Fruit fly (Drosophila melanogaster) whole organism, embryonic: ENCODE measurements around the gene CG14720.
A peak's percentile ranks its signal among the peaks of the same experiment; 100 is the strongest.

Source experiments
- Abd-B ChIP-seq: fragments of 200-800 bp; sonication (Bioruptor generic); optimal IDR thresholded peaks from 2 replicates; lab custom pipeline; 2018; ENCODE audit warnings: missing biosample characterization, mild to moderate bottlenecking, missing genetic modification characterization, moderate library complexity
- Awh ChIP-seq: fragments of 200-800 bp; sonication (Bioruptor generic); IDR thresholded peaks from 2 replicates; pipeline ENCODE4, ENCODE4 v1.3.6; 2022; ENCODE audit warnings: missing biosample characterization, missing genetic modification characterization
- C15 ChIP-seq: fragments of 200-800 bp; sonication (Bioruptor generic); IDR thresholded peaks from 3 replicates; pipeline ENCODE4 v1.3.6; 2022; ENCODE audit warnings: missing biosample characterization, missing genetic modification characterization
- CG10267 ChIP-seq: fragments of 200-800 bp; sonication (Bioruptor generic); optimal IDR thresholded peaks from 2 replicates; lab custom pipeline; 2018; ENCODE audit warnings: missing biosample characterization, mild to moderate bottlenecking, missing genetic modification characterization, moderate library complexity
- CG11093 ChIP-seq: fragments of 200-800 bp; sonication (Bioruptor generic); IDR thresholded peaks from 3 replicates; pipeline ENCODE4 v1.3.6; 2022; ENCODE audit warnings: missing biosample characterization, missing genetic modification characterization
- CG11456 ChIP-seq: fragments of 200-800 bp; sonication (Bioruptor generic); IDR thresholded peaks from 3 replicates; pipeline ENCODE4 v1.3.6; 2022; ENCODE audit warnings: missing biosample characterization, missing genetic modification characterization
- CG11723 ChIP-seq: fragments of 200-800 bp; sonication (Bioruptor generic); optimal IDR thresholded peaks from 2 replicates; lab custom pipeline; 2017; ENCODE audit warnings: missing biosample characterization, mild to moderate bottlenecking, missing genetic modification characterization
- CG12155 ChIP-seq: fragments of 200-800 bp; sonication (Bioruptor generic); optimal IDR thresholded peaks from 3 replicates; lab custom pipeline; 2016; ENCODE audit warnings: missing biosample characterization, missing genetic modification characterization
- CG12744 ChIP-seq: fragments of 200-800 bp; sonication (Bioruptor generic); optimal IDR thresholded peaks from 2 replicates; lab custom pipeline; 2016; ENCODE audit warnings: missing biosample characterization, missing genetic modification characterization
- CG12942 ChIP-seq: fragments of 200-800 bp; sonication (Bioruptor generic); optimal IDR thresholded peaks from 3 replicates; lab custom pipeline; 2016; ENCODE audit warnings: missing biosample characterization, missing genetic modification characterization
- CG15269 ChIP-seq: fragments of 200-800 bp; sonication (Bioruptor generic); optimal IDR thresholded peaks from 2 replicates; lab custom pipeline; 2018; ENCODE audit warnings: missing biosample characterization, mild to moderate bottlenecking, missing genetic modification characterization, moderate library complexity
- CG1529 ChIP-seq: fragments of 200-800 bp; sonication (Bioruptor generic); optimal IDR thresholded peaks from 3 replicates; lab custom pipeline; 2018; ENCODE audit warnings: missing biosample characterization, missing genetic modification characterization
- CG16779 ChIP-seq: fragments of 200-800 bp; sonication (Bioruptor generic); IDR thresholded peaks from 2 replicates; pipeline ENCODE4 v1.3.6; 2022; ENCODE audit warnings: missing biosample characterization, missing genetic modification characterization
- CG17912 ChIP-seq: fragments of 200-800 bp; sonication (Bioruptor generic); optimal IDR thresholded peaks from 2 replicates; lab custom pipeline; 2018; ENCODE audit warnings: missing biosample characterization, mild to moderate bottlenecking, missing genetic modification characterization
- CG1832 ChIP-seq: fragments of 200-800 bp; sonication (Bioruptor generic); optimal IDR thresholded peaks from 2 replicates; lab custom pipeline; 2017; ENCODE audit warnings: missing biosample characterization, mild to moderate bottlenecking, missing genetic modification characterization, inconsistent platforms
- CG2116 ChIP-seq: fragments of 200-800 bp; sonication (Bioruptor generic); optimal IDR thresholded peaks from 3 replicates; lab custom pipeline; 2018; ENCODE audit warnings: missing biosample characterization, mild to moderate bottlenecking, missing genetic modification characterization
- CG31224 ChIP-seq: fragments of 200-800 bp; sonication (Bioruptor generic); IDR thresholded peaks from 2 replicates; pipeline ENCODE4 v1.3.6; 2022; ENCODE audit warnings: missing biosample characterization, missing genetic modification characterization
- CG3163 ChIP-seq: fragments of 200-800 bp; sonication (Bioruptor generic); optimal IDR thresholded peaks from 3 replicates; lab custom pipeline; 2016; ENCODE audit warnings: missing biosample characterization, missing genetic modification characterization
- CG7372 ChIP-seq: fragments of 200-800 bp; sonication (Bioruptor generic); IDR thresholded peaks from 2 replicates; pipeline ENCODE4 v1.3.6; 2022; ENCODE audit warnings: missing biosample characterization, missing genetic modification characterization
- CG7786 ChIP-seq: fragments of 200-800 bp; sonication (Bioruptor generic); optimal IDR thresholded peaks from 2 replicates; lab custom pipeline; 2016; ENCODE audit warnings: missing biosample characterization, missing genetic modification characterization
- CG9817 ChIP-seq: fragments of 200-800 bp; sonication (Bioruptor generic); optimal IDR thresholded peaks from 2 replicates; lab custom pipeline; 2018; ENCODE audit warnings: missing biosample characterization, mild to moderate bottlenecking, missing genetic modification characterization, moderate library complexity
- CkIIα-i1 ChIP-seq: fragments of 200-800 bp; sonication (Bioruptor generic); IDR thresholded peaks from 2 replicates; pipeline ENCODE4 v1.3.6; 2022; ENCODE audit warnings: missing biosample characterization, missing genetic modification characterization
- D ChIP-seq, 2 experiments: fragments of 200-800 bp in 1 of 2; fragments of >200 bp in 1 of 2; sonication (Bioruptor generic) in 1 of 2; optimal IDR thresholded peaks; 2 replicates in 1 of 2; 3 replicates in 1 of 2; lab custom pipeline; 2017; ENCODE audit warnings: mild to moderate bottlenecking in 1 of 2, missing biosample characterization in 1 of 2, missing genetic modification characterization in 1 of 2, missing genetic modification reagents in 1 of 2
- Hr39 ChIP-seq: fragments of >200 bp; optimal IDR thresholded peaks from 2 replicates; lab custom pipeline; 2017
- Hsf ChIP-seq: fragments of 200-800 bp; sonication (Bioruptor generic); optimal IDR thresholded peaks from 3 replicates; lab custom pipeline; 2016; ENCODE audit warnings: missing biosample characterization, missing genetic modification characterization
- NK7.1 ChIP-seq: fragments of 200-800 bp; sonication (Bioruptor generic); optimal IDR thresholded peaks from 3 replicates; lab custom pipeline; 2016; ENCODE audit warnings: missing biosample characterization, missing genetic modification characterization
- Rfx ChIP-seq: fragments of 200-800 bp; sonication (Bioruptor generic); IDR thresholded peaks from 2 replicates; pipeline ENCODE4 v1.3.6; 2022; ENCODE audit warnings: missing biosample characterization, missing genetic modification characterization
- Rx ChIP-seq: fragments of 200-800 bp; sonication (Bioruptor generic); IDR thresholded peaks from 2 replicates; pipeline ENCODE4 v1.3.6; 2022; ENCODE audit warnings: missing biosample characterization, missing genetic modification characterization
- Scr ChIP-seq: fragments of 200-800 bp; sonication (Bioruptor generic); IDR thresholded peaks from 2 replicates; pipeline ENCODE4 v1.3.6; 2022; ENCODE audit warnings: missing biosample characterization, missing genetic modification characterization; ENCODE audit not compliant: partially characterized antibody
- Side ChIP-seq: fragments of 200-800 bp; sonication (Bioruptor generic); optimal IDR thresholded peaks from 2 replicates; lab custom pipeline; 2016; ENCODE audit warnings: missing biosample characterization, missing genetic modification characterization
- Six4 ChIP-seq: fragments of 200-800 bp; sonication (Bioruptor generic); optimal IDR thresholded peaks from 2 replicates; lab custom pipeline; 2016; ENCODE audit warnings: missing biosample characterization, missing genetic modification characterization
- Sox100B ChIP-seq: fragments of 200-800 bp; sonication (Bioruptor generic); optimal IDR thresholded peaks from 3 replicates; lab custom pipeline; 2018; ENCODE audit warnings: missing biosample characterization, mild to moderate bottlenecking, missing genetic modification characterization
- Ssrp ChIP-seq: fragments of 200-800 bp; sonication (Bioruptor generic); optimal IDR thresholded peaks from 2 replicates; lab custom pipeline; 2018; ENCODE audit warnings: missing biosample characterization, mild to moderate bottlenecking, missing genetic modification characterization, moderate library complexity
- ac ChIP-seq: fragments of 200-800 bp; sonication (Bioruptor generic); optimal IDR thresholded peaks from 3 replicates; lab custom pipeline; 2017; ENCODE audit warnings: missing biosample characterization, mild to moderate bottlenecking, missing genetic modification characterization
- bowl ChIP-seq: fragments of 200-800 bp; sonication (Bioruptor generic); IDR thresholded peaks from 2 replicates; pipeline ENCODE4 v1.3.6; 2022; ENCODE audit warnings: missing biosample characterization, missing genetic modification characterization
- btn ChIP-seq: fragments of 200-800 bp; sonication (Bioruptor generic); optimal IDR thresholded peaks from 2 replicates; lab custom pipeline; 2016; ENCODE audit warnings: missing biosample characterization, missing genetic modification characterization
- dm ChIP-seq: fragments of 200-800 bp; sonication (Bioruptor generic); optimal IDR thresholded peaks from 3 replicates; lab custom pipeline; 2016; ENCODE audit warnings: missing biosample characterization, missing genetic modification characterization
- grau ChIP-seq: fragments of 200-800 bp; optimal IDR thresholded peaks from 3 replicates; lab custom pipeline; 2019; ENCODE audit warnings: missing biosample characterization, mild to moderate bottlenecking, missing genetic modification characterization, moderate library complexity
- gt ChIP-seq: fragments of 200-800 bp; sonication (Bioruptor generic); IDR thresholded peaks from 2 replicates; pipeline ENCODE4 v1.3.6; 2022; ENCODE audit warnings: missing biosample characterization, missing genetic modification characterization
- hb ChIP-seq: fragments of 200-800 bp; sonication (Bioruptor generic); IDR thresholded peaks from 3 replicates; pipeline ENCODE4 v1.3.6; 2022; ENCODE audit warnings: missing biosample characterization, missing genetic modification characterization; ENCODE audit not compliant: partially characterized antibody
- ken ChIP-seq: fragments of 200-800 bp; sonication (Bioruptor generic); IDR thresholded peaks from 3 replicates; pipeline ENCODE4 v1.3.6; 2022; ENCODE audit warnings: missing biosample characterization, missing genetic modification characterization
- lbe ChIP-seq: fragments of 200-800 bp; sonication (Bioruptor generic); optimal IDR thresholded peaks from 2 replicates; lab custom pipeline; 2016; ENCODE audit warnings: missing biosample characterization, mild to moderate bottlenecking, missing genetic modification characterization
- mam ChIP-seq: fragments of 200-800 bp; sonication (Bioruptor generic); optimal IDR thresholded peaks from 3 replicates; lab custom pipeline; 2016; ENCODE audit warnings: missing biosample characterization, missing genetic modification characterization
- nmo ChIP-seq: fragments of 200-800 bp; sonication (Bioruptor generic); optimal IDR thresholded peaks from 2 replicates; lab custom pipeline; 2018; ENCODE audit warnings: missing biosample characterization, mild to moderate bottlenecking, missing genetic modification characterization, moderate library complexity
- sc ChIP-seq, 3 experiments: fragments of >200 bp in 2 of 3; fragments of 200-800 bp in 1 of 3; sonication (Bioruptor generic) in 1 of 3; optimal IDR thresholded peaks; 2 replicates in 2 of 3; 3 replicates in 1 of 3; lab custom pipeline; 2017; ENCODE audit warnings: mild to moderate bottlenecking in 1 of 3, missing biosample characterization in 1 of 3, missing genetic modification characterization in 1 of 3, missing genetic modification reagents in 1 of 3
- schlank ChIP-seq: fragments of 200-800 bp; sonication (Bioruptor generic); optimal IDR thresholded peaks from 2 replicates; lab custom pipeline; 2018; ENCODE audit warnings: missing biosample characterization, mild to moderate bottlenecking, missing genetic modification characterization
- sens-2 ChIP-seq: fragments of 200-800 bp; sonication (Bioruptor generic); IDR thresholded peaks from 2 replicates; pipeline ENCODE4 v1.3.6; 2022; ENCODE audit warnings: missing biosample characterization, missing genetic modification characterization
- sisA ChIP-seq: fragments of 200-800 bp; sonication (Bioruptor generic); IDR thresholded peaks from 2 replicates; pipeline ENCODE4 v1.3.6; 2022; ENCODE audit warnings: missing biosample characterization, missing genetic modification characterization
- trh ChIP-seq: fragments of 200-800 bp; sonication (Bioruptor generic); optimal IDR thresholded peaks from 2 replicates; lab custom pipeline; 2016; ENCODE audit warnings: missing biosample characterization, missing genetic modification characterization
- yki ChIP-seq: fragments of >200 bp; optimal IDR thresholded peaks from 3 replicates; lab custom pipeline; 2018
- zen ChIP-seq: fragments of 200-800 bp; sonication (Bioruptor generic); optimal IDR thresholded peaks from 3 replicates; lab custom pipeline; 2018; ENCODE audit warnings: missing biosample characterization, mild to moderate bottlenecking, missing genetic modification characterization, moderate library complexity
- zen2 ChIP-seq: fragments of 200-800 bp; sonication (Bioruptor generic); IDR thresholded peaks from 3 replicates; pipeline ENCODE4 v1.3.6; 2022; ENCODE audit warnings: missing biosample characterization, missing genetic modification characterization; ENCODE audit not compliant: partially characterized antibody

The CG14720 gene

DNA sequence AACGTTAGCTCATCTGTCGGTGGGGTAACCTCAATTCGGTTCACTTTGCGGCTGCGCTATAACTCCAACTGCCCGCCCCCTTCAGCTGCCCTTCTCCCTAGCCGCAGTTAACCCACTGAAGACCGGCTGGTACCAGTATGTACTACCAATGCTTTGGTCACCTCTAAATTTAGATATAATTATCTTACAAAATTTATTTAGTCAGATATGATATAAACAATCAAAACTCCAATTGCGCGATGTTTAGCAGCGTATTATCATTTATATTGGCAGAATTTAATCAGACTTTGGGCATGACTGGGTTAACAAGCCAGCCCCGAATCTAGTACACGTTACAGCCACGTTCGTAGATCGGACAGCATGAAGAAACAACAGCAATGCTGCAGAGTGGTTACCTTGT is 49.8 kb upstream of the CG14720 start (continued):
- TF ChIP-seq CG7786 (GFP tag; lab: Kevin White, UChicago) (no peak), CG11456 (no peak), bowl (GFP tag; lab: Robert Waterston, UW) (peak; percentile 28; the same call in 1 of the 2 replicates), ken (GFP tag; lab: Robert Waterston, UW) (no peak), Side (GFP tag; lab: Kevin White, UChicago) (no peak), CG15269 (tag; lab: Kevin White, UChicago) (peak; percentile 83), CG10267 (peak; percentile 21), NK7.1 (GFP tag; lab: Kevin White, UChicago) (no peak), CG9817 (tag; lab: Kevin White, UChicago) (peak; percentile 35), Abd-B (GFP tag; lab: Kevin White, UChicago) (no peak), Hr39 (lab: Kevin White, UChicago) (no peak), grau (tag; lab: Kevin White, UChicago) (peak; percentile 60), yki (no peak), CG7372 (GFP tag; lab: Robert Waterston, UW) (0 out of 2 replicates have a peak, but pooled peaks have one; percentile 20), CG2116 (GFP tag; lab: Kevin White, UChicago) (no peak), CG12744 (GFP tag; lab: Kevin White, UChicago) (no peak), Six4 (GFP tag; lab: Kevin White, UChicago) (no peak), btn (GFP tag; lab: Kevin White, UChicago) (no peak), Rx (no peak), lbe (GFP tag; lab: Kevin White, UChicago) (no peak), CG1529 (no peak), Ssrp (tag; lab: Kevin White, UChicago) (peak; percentile 47), CG1832 (GFP tag; lab: Kevin White, UChicago) (no peak), sc (optimal IDR thresholded peaks at IDR 0.05; lab: Kevin White, UChicago) (no peak), sc (GFP tag; optimal IDR thresholded peaks at IDR 0.05; lab: Kevin White, UChicago) (no peak), CG11723 (GFP tag; lab: Kevin White, UChicago) (peak; percentile 35), Sox100B (peak; percentile 40), CG12155 (GFP tag; lab: Kevin White, UChicago) (no peak), dm (GFP tag; lab: Kevin White, UChicago) (no peak), mam (GFP tag; lab: Kevin White, UChicago) (no peak), zen2 (GFP tag; lab: Robert Waterston, UW) (no peak), CkIIα-i1 (GFP tag; lab: Robert Waterston, UW) (no peak), CG11093 (GFP tag; lab: Robert Waterston, UW) (no peak), CG16779 (no peak), Scr (no peak), CG17912 (no peak), hb (GFP tag; lab: Robert Waterston, UW) (no peak), CG3163 (GFP tag; lab: Kevin White, UChicago) (no peak), CG31224 (GFP tag; lab: Robert Waterston, UW) (0 out of 2 replicates have a peak, but pooled peaks have one; percentile 18), Awh (GFP tag; lab: Robert Waterston, UW) (peak; percentile 60; the same call in 1 of the 2 replicates), schlank (tag; lab: Kevin White, UChicago) (no peak), Rfx (GFP tag; lab: Robert Waterston, UW) (peak; percentile 54), C15 (no peak), ac (no peak), nmo (GFP tag; lab: Kevin White, UChicago) (peak; percentile 54), sens-2 (GFP tag; lab: Robert Waterston, UW) (no peak), gt (no peak), trh (GFP tag; lab: Kevin White, UChicago) (no peak), zen (tag; lab: Kevin White, UChicago) (no peak), CG12942 (GFP tag; lab: Kevin White, UChicago) (no peak), sisA (peak; percentile 41), D (optimal IDR thresholded peaks at IDR 0.05; lab: Kevin White, UChicago) (no peak), D (GFP tag; optimal IDR thresholded peaks at IDR 0.05; lab: Kevin White, UChicago) (no peak), Hsf (GFP tag; lab: Kevin White, UChicago) (no peak)
